Worm (Caenorhabditis elegans) whole organism, L2 larva: ENCODE measurements around the gene srh-2.

ENCODE experiments used
- Y55F3AM.14 ChIP-seq: fragments of 200-800 bp; sonication (Bioruptor generic); optimal IDR thresholded peaks from 2 replicates; lab custom pipeline; 2018; ENCODE audit warnings: mild to moderate bottlenecking, missing genetic modification characterization, missing compliant biosample characterization
- ZK546.5 ChIP-seq: sonication (generic microtip); optimal IDR thresholded peaks from 2 replicates; lab custom pipeline; 2017; ENCODE audit warnings: missing biosample characterization, missing genetic modification characterization
- alr-1 ChIP-seq: fragments of 150-350 bp; optimal IDR thresholded peaks from 2 replicates; lab custom pipeline; 2014; ENCODE audit warnings: missing biosample characterization, missing genetic modification characterization
- aly-2 ChIP-seq: fragments of 150-350 bp; optimal IDR thresholded peaks from 2 replicates; lab custom pipeline; 2014; ENCODE audit warnings: missing biosample characterization, missing genetic modification characterization
- ceh-16 ChIP-seq: fragments of 150-350 bp; optimal IDR thresholded peaks from 2 replicates; lab custom pipeline; 2014; ENCODE audit warnings: missing biosample characterization, missing genetic modification characterization
- ceh-82 ChIP-seq: fragments of 150-350 bp; optimal IDR thresholded peaks from 2 replicates; lab custom pipeline; 2014; ENCODE audit warnings: missing biosample characterization, missing genetic modification characterization
- elt-3 ChIP-seq: sonication (generic microtip); optimal IDR thresholded peaks from 2 replicates; lab custom pipeline; 2017; ENCODE audit warnings: missing biosample characterization, missing genetic modification characterization
- lsy-2 ChIP-seq, 2 experiments: fragments of 150-350 bp in 1 of 2; sonication (generic microtip) in 1 of 2; optimal IDR thresholded peaks; 2 replicates each; lab custom pipeline; 2014 to 2017; ENCODE audit warnings: missing biosample characterization in 2 of 2, missing genetic modification characterization in 2 of 2
- nhr-10 ChIP-seq: sonication (generic microtip); optimal IDR thresholded peaks from 2 replicates; lab custom pipeline; 2017; ENCODE audit warnings: missing biosample characterization, missing genetic modification characterization
- nhr-12 ChIP-seq: fragments of 150-350 bp; optimal IDR thresholded peaks from 2 replicates; lab custom pipeline; 2014; ENCODE audit warnings: missing biosample characterization, missing genetic modification characterization
- nhr-237 ChIP-seq: fragments of 150-350 bp; optimal IDR thresholded peaks from 2 replicates; lab custom pipeline; 2014; ENCODE audit warnings: missing biosample characterization, missing genetic modification characterization
- nhr-25 ChIP-seq: fragments of 150-350 bp; sonication (generic microtip); optimal IDR thresholded peaks from 3 replicates; lab custom pipeline; 2014; ENCODE audit warnings: missing biosample characterization, missing genetic modification characterization
- peb-1 ChIP-seq: fragments of 150-350 bp; optimal IDR thresholded peaks from 2 replicates; lab custom pipeline; 2014; ENCODE audit warnings: missing biosample characterization, missing genetic modification characterization
- skn-1 ChIP-seq: sonication (generic microtip); optimal IDR thresholded peaks from 2 replicates; lab custom pipeline; 2017; ENCODE audit warnings: missing biosample characterization, missing genetic modification characterization
- snpc-4 ChIP-seq: fragments of 150-350 bp; optimal IDR thresholded peaks from 2 replicates; lab custom pipeline; 2014; ENCODE audit warnings: missing biosample characterization, missing genetic modification characterization
- unc-55 ChIP-seq: fragments of 150-350 bp; sonication (generic microtip); optimal IDR thresholded peaks from 3 replicates; lab custom pipeline; 2014; ENCODE audit warnings: missing biosample characterization, missing genetic modification reagents, missing genetic modification characterization
- unc-62 ChIP-seq: fragments of 150-350 bp; optimal IDR thresholded peaks from 2 replicates; lab custom pipeline; 2014; ENCODE audit warnings: missing biosample characterization, missing genetic modification reagents, missing genetic modification characterization
- ztf-1 ChIP-seq: fragments of 200-800 bp; sonication (Bioruptor generic); conservative IDR thresholded peaks from 2 replicates; pipeline ENCODE4 v1.3.6; 2022; ENCODE audit warnings: missing genetic modification characterization, missing compliant biosample characterization
- ztf-11 ChIP-seq: sonication (generic microtip); optimal IDR thresholded peaks from 2 replicates; lab custom pipeline; 2017; ENCODE audit warnings: missing biosample characterization, missing genetic modification characterization

srh-2 gene

DNA sequence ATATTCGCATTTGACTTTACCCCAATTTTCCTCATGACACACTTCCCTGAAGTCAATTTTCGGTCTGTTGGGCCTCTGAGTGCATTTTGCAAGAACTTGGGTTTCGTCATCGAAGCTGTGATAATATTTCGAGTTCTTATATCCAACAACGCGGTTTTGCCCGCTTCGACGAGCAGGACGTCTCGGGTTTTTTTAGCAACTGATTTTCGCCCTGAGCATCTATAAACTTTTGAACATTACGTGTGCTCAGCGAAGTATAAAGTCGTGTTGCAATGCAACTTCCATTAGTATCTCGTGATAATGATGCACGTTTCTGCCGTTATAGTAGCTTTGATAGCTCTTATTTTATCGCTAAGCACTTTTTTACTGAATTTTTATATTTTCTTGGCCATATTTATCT lies 51.9 kb downstream of the srh-2 start, which contains the start of gene srbc-60:
TSS of gene srbc-60 (plus strand) at position 301 of the 400 bp plus-strand sequence.
- no peak for TF ChIP-seq ZK546.5 (tag; lab: Kevin White, UChicago)
- no peak for TF ChIP-seq Y55F3AM.14 (GFP tag; lab: Kevin White, UChicago)
- no peak for TF ChIP-seq unc-55 (GFP tag; lab: Kevin White, UChicago)

ce11 chrV:782432-782831 lies 54.3 kb downstream of the srh-2 start, which contains the start of gene srab-16:
Gene srab-16 (plus strand): TSS chrV:782732.
- TF ChIP-seq snpc-4 (tag; lab: Kevin White, UChicago) (no peak), elt-3 (no peak), nhr-12 (tag; lab: Kevin White, UChicago) (no peak), ceh-82 (tag; lab: Kevin White, UChicago) (no peak), lsy-2 (tag; optimal IDR thresholded peaks at IDR 0.05; lab: Kevin White, UChicago) (no peak), aly-2 (no peak), nhr-25 (tag; lab: Kevin White, UChicago) (no peak), Y55F3AM.14 (GFP tag; lab: Kevin White, UChicago) (no peak), skn-1 (tag; lab: Kevin White, UChicago) (no peak), peb-1 (tag; lab: Kevin White, UChicago) (no peak), ZK546.5 (tag; lab: Kevin White, UChicago) (no peak), unc-62 (GFP tag; lab: Kevin White, UChicago) (no peak), nhr-237 (tag; lab: Kevin White, UChicago) (no peak), nhr-10 (tag; lab: Kevin White, UChicago) (no peak), ztf-11 (tag; lab: Kevin White, UChicago) (no peak), alr-1 (no peak), ceh-16 (tag; lab: Kevin White, UChicago) (no peak), ztf-1 (GFP tag; lab: Robert Waterston, UW) (no peak)
